Fruit fly (Drosophila melanogaster) whole organism, pupa: ENCODE results near the gene squ.

ENCODE experiments used
- CG8159 ChIP-seq: fragments of 200-800 bp; sonication (Bioruptor generic); optimal IDR thresholded peaks from 3 replicates; lab custom pipeline; 2018; ENCODE audit warnings: missing biosample characterization, mild to moderate bottlenecking, missing genetic modification characterization, moderate library complexity
- Snoo ChIP-seq: fragments of 200-800 bp; sonication (Bioruptor generic); optimal IDR thresholded peaks from 3 replicates; lab custom pipeline; 2017; ENCODE audit warnings: missing biosample characterization, mild to moderate bottlenecking, missing genetic modification characterization, inconsistent platforms
- gl ChIP-seq: fragments of 200-800 bp; sonication (Bioruptor generic); optimal IDR thresholded peaks from 2 replicates; lab custom pipeline; 2018; ENCODE audit warnings: missing biosample characterization, mild to moderate bottlenecking, missing genetic modification characterization
- rn ChIP-seq: fragments of 200-800 bp; sonication (Bioruptor generic); IDR thresholded peaks from 2 replicates; pipeline ENCODE4 v1.3.6; 2022; ENCODE audit warnings: missing biosample characterization, missing genetic modification characterization

- TF ChIP-seq CG8159 (tag; lab: Kevin White, UChicago) (no peak), Snoo (no peak), gl (tag; lab: Kevin White, UChicago) (no peak), rn (GFP tag; lab: Robert Waterston, UW) (no peak)
Observed at dm6 chr2L:16657467-16657866, 22.4 kb upstream of the squ start.
